Fruit fly (Drosophila melanogaster) ovary, adult (tissue): ENCODE data around the gene CG4101.

Experiments
- CG17801 ChIP-seq: fragments of 200-800 bp; optimal IDR thresholded peaks from 2 replicates; lab custom pipeline; 2019; ENCODE audit warnings: missing biosample characterization, mild to moderate bottlenecking, missing genetic modification characterization, moderate library complexity; ENCODE audit not compliant: partially characterized antibody

The CG4101 gene

DNA sequence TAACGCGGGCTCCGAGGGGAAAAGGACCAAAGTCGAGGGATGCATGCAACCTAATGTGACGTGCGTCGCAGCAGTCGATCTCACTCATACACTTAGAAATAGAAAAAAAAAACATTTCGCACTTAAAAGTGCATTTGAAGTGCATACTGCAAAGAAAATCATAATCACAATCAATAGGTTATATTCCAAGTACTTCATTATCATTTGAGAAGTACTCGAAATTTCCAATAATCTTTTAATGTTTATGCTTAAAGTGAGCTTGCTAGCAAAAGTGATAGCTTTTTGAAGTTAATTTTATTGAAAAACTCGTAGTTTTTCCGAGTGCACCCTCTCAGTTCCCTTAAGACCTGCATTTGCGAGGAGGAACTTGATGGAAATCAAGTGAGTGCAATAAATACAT lies 22.2 kb downstream of the CG4101 start:
- no peak for TF ChIP-seq CG17801 (GFP tag; lab: Kevin White, UChicago)

DNA sequence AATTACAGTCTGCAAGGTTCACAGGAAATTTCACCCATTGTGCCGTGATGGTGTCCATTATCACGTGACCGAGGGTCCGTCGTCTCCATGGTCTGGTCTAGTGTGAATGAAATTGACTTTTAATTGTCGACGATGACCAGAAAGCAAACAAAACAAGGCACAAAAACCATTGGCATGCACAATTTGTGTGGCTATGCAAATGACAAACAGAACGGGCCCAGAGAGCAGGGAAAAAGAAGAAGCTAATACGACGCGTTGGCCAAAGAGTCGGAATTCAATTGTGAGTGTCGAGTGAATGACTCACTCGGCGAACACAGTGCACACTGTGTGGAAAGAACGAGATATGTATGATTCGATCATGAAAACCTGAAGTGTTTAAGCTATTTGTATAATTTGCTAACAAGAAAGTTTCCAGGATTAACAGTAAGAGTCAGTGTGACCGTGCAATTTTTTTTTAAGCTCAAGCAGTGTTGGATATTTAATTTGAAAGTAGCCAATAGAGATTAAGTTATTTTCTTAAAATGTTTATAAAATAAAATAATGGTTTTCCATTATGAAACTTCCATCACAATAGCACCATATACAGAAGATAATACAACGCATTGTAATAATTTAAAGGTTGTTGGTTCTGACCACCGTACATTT lies 23.4 kb downstream of the CG4101 start:
- TF ChIP-seq CG17801 (GFP tag; lab: Kevin White, UChicago) = no peak

DNA sequence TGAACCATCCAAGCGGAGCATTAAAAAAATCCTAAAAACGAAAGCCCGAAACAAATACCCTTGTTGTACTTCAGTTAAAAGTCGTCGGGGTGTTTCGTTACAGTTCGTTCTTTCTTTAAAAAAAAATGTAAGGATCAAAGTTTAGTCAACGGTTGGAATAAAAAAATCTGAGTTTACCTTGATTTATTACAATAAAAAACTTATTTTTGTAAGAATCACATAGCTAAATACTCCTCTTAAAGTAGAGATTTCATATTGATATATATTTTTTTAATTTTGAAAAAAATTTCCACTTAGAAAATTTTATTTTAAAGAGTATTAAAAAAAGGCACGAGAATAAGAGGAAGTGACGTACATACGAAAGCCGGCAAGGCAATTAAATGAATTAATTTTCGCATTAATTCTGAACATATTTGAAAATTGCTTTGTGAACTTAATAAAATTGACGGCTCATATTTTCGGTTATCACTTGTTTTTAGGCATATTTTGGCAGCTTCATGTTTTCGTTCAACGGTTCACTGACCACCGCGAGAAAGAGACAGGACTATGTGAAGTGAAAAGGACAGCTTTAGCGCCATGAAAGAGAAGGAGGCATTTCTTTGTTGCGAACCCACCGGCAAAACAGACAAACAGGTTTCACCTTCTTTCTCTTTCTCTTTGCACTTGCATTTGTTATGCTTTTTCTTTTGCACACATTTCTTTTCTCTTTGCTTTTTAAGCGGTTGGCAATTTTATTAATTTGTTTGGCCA lies 26.5 kb downstream of the CG4101 start:
- no peak for TF ChIP-seq CG17801 (GFP tag; lab: Kevin White, UChicago)

DNA sequence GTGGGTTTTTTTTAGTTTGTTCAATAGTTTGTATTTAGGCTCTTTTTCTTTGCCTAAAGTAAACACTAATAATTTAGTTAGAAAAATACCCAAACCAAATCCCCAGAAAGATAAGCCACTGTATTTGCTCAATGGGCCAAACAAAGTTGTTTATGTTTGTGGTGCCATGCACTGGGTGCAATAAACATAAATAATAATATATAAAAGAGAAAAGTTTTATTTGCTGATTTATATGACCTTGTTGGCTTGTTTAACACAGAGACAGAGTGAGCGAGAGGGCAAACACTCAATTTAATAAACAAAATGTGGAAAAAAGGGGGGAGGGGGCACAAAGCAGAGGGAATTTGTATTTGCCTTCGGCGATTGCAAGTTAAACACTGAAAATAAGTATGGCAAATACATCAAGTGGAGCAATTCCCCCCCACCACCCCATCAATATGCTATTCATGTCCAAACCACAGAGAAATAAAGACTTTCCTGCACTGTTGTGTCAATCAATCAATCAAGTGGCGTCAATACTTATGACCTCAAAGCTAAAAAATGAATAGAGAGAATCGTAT lies 28.3 kb downstream of the CG4101 start:
- TF ChIP-seq CG17801 (GFP tag; lab: Kevin White, UChicago) = no peak

DNA sequence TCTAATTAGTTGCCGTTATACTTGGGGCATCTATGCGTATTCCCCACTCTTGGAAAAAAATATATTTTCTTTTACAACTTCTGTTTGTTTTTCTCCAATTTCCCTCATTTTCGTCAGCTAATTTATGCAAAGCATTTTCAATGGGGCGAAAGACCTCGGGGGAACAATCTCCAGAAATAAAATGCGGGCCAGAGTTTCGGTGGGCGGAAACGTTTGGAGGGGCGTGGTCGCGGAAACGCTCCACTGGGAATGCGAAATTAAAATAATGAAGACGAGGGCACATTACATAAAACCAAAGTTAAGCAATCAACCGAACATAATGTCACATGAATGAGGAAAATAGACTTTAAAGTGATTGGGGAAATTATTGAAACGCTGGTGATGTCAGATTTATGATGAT lies 28.8 kb downstream of the CG4101 start:
- no peak for TF ChIP-seq CG17801 (GFP tag; lab: Kevin White, UChicago)

DNA sequence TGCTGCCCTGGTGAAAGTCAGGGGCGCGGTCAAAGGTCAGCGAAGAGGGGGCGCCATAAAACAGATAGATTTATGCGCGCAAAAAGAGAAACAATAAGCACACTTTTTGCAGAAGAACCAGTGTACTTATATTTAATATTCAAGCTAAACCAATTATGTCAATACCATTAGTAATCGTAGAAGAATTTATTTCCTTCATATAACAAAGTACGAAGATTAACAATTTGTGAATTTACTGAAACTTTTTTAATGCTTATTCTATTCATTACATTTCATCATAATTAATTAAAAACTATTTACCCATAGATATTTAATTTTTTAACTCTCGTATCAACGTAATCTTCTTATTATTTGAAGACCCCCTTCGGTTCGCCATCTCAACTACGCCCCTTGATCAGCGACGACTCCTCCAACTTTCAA lies 29.8 kb downstream of the CG4101 start:
- TF ChIP-seq CG17801 (GFP tag; lab: Kevin White, UChicago) = no peak

DNA sequence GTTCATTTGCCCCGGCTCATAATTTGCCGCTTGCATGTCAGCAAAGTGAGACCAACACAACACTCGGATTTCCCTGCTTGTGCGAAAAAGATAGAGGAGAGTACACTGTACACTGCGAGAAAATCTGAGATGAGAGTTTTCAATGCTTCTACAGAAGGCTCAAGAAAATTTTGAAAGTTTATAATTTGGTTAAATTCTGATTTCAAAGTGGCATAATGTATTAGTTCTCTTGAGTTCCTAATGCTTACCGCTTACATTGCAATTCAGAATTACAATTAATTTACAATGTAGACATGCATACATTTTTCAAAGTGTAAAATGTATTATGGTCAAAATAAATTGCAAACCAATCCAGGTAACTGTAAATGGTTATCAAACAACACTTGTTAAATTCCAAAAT lies 30.7 kb downstream of the CG4101 start:
- TF ChIP-seq CG17801 (GFP tag; lab: Kevin White, UChicago) = peak; percentile 34

DNA sequence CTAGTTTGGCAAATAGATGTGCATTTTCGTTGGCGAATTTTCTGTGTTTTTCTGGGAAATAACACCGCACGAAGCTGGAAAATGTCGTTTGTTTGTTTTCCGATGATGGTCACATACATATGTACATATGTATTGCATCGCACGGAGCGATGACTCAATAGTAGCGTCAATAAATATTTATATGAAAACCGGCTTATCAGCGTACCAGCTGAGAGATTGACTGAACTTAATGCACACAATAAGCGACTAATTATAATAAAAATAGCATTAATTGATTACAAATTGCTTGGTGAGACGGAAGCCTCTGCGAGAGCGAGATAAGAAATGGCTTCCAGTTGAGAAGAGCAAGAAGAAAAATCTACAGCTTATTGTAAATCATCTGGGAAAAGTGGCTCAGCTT lies 32.2 kb downstream of the CG4101 start:
- no peak for TF ChIP-seq CG17801 (GFP tag; lab: Kevin White, UChicago)

DNA sequence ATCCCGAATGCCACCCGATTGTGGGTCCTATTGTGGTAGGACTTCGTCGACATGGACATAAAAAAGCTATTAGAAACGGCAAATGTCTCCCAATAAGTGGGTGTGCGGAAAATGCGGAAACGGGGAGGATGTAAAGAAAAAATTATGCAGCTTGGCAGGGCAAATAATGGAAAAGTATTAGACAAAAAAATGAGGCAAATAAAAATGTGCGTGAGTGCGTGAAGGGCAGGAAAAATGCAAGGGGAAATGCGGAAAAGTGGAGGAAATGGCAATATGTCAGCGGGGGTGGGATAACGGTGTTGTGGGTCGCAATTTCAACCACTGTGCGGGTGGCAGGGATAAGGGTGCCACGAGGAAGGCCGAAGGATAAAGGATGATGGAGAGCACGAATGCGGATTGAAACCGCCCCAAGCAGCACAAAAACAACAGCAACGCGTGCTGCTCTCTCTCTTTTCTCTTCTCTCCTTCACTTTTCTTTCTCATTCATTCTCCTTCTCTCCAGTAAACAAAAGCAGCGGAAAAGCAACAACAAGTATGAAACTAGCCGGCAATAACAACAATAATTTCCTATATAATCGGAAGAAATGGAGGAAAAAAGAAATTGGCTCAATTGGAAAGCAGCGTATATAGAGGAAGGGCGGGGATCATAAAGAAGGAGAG lies 33.2 kb downstream of the CG4101 start:
- no peak for TF ChIP-seq CG17801 (GFP tag; lab: Kevin White, UChicago)

DNA sequence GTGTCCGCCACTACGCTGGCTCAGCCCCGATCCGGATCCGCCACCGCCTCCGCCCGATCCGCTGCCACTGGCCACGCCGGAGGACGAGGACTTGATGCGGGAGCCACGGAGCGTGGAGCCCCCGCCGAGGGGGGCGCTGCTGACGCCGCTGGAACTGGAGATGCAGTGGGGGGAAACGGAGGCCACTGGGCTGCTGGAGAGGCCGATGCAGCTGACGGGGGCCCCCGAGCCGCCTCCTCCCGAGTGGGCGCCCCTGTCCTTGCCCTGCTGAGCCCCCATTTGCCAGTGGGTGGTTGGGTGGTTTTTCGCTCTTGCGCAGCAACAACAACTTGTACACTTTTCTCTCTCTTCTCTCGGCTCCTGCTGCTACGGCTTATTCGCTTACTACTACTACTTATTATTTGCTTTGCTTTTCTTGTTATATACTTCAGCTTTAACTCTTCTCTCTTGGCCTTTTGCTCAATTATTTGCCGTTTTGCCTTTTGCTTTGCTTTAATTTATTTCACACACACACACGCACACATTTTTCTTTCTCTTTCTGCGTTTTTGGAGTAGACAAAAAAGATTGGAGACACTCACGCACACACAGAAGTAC lies 34.7 kb downstream of the CG4101 start:
- no peak for TF ChIP-seq CG17801 (GFP tag; lab: Kevin White, UChicago)

DNA sequence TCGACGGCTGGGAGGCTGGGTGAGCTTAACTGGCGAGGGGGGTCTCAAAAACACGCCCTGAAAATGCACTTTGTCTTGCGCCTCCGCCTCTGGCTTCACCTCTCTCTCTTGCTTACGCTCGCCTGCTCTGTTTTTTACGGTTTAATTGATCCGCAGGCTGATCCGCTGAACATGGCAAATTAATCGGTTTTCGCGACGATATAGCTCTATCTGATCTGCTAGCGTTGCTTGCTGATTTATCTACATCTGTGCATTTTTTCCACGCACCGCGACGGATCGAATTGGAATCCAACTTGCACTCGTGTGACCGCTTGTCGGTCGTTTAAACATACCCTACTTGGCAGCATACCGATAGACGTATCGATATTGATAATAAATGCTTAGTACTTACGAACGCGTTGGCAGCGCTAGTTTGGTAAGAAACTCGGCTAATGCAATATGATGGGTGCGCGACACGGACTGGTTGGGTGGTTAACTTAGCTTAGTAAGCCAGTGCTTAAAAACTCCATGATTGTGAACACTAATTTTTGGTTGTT lies 35.4 kb downstream of the CG4101 start, which contains the start of gene Abl:
Gene Abl, minus strand, starts transcription at position 305 of the 536 bp plus-strand sequence.
- peak; percentile 75 for TF ChIP-seq CG17801 (GFP tag; lab: Kevin White, UChicago)

DNA sequence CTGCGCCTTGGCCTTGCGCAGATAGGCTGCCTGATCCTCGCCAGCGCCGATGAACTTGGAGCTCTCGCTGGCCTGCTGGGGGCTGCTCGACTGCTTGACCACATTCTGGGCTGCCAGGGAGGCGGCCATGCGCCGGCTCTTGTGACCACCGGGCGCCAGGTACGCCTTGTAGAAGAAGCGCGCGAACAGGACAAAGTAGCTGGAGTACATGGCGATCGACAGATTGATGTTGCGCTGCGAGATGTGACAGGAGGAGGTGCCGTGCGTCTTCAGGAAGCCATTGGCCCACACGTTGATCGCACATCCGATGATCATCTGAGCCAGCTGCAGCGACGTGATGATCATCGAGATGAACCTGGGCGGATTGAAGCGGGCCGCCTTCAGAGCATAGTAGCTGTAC lies 37.8 kb downstream of the CG4101 start:
- TF ChIP-seq CG17801 (GFP tag; lab: Kevin White, UChicago) = no peak

DNA sequence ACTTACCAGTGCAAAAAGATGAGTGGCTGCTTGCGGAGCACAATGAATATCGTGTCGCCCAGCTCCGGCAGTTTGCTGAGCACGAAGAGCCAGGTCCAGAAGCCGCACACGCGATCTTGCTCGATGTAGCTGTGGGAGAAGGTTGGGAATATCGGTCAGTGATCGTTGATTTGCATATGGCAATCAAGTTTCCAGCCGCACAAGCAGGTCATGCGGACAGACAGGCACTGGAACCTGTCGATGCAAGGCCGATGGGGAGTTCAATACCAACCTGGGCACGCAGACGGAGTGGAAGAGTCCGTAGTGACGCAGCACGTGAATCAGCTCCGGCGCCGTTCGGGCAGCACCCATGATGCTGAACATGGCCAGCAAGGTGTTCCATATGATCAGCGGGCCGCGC lies 38.8 kb downstream of the CG4101 start:
- no peak for TF ChIP-seq CG17801 (GFP tag; lab: Kevin White, UChicago)

DNA sequence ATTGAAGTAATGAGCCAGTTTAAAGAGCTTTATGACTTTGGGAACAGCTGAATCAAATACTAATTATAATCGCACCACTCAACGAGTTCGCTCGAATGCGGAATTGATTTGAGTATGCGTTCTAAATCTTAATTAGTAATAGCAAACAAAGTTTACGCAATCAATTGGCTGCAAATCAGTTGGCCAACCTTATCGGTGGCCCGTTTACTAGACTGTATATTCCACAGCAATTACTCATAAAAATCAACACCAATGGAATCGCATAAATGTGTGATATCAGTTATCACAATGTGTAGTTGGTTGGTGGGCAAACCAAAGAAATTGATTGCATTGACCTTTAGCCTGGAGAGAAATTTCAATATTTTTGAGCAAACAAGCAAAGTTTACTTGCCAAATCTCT lies 40.2 kb downstream of the CG4101 start:
- TF ChIP-seq CG17801 (GFP tag; lab: Kevin White, UChicago) = no peak

DNA sequence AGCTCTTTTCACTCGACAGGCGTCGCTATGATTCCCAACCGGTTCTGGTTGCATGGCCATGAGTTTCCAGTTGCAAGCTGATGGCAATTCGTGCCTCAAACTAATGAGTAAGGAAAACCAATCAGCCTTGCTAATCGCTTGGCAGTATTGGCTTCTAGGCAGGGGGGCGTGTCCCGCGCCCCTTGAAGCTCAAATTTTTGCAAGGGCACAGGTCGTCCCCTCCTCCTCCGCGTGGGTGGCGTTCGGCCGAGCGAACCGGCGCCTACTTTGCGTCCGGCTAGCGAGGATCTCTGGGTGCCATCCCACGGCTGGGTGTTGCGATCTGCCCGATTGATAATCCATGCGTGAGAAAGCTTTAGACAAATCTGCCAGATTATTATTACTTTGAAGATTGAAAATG lies 41.4 kb downstream of the CG4101 start:
- TF ChIP-seq CG17801 (GFP tag; lab: Kevin White, UChicago) = no peak
